Worm (Caenorhabditis elegans): ENCODE results near the gene W09G12.8.

The W09G12.8 gene

DNA sequence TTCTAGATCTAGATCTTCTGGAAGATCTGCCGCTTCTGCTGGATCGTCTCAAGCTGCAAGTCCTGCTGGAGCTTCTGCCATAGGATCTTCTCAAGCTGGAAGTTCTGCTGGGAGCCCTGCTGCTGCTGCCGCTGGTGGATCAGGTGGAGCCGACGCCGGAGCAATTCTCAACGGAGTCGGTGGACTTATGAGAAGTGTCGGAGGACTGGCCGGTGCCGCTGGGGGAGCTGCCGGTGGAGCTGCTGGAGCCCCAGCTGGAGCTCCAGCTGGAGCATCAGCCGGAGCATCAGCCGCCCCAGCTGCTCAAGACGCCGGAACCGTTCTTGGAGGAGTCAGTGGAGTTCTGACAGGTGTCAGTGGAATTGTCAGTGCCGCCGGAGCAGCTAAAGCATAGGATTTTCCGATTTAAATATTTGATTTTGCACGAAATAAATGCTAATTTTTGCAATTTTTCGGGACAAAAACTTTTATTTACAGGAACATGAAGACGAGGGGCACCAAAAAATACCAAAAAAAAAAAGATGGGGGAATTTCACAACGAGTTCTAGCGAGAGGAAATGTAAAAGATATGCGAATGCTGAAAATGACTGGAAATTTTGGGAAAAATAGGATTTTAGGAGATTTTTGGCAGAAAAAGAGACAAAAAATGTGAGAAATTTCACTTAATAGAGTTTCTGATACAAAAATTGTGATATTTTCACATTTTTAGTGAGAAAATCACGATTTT, 6.6 kb downstream of the W09G12.8 start:
- no peak for TF ChIP-seq mdl-1 (tag; optimal IDR thresholded peaks at IDR 0.05)
- no peak for TF ChIP-seq ceh-82 (tag; optimal IDR thresholded peaks at IDR 0.05)
- no peak for TF ChIP-seq nhr-11 (tag; optimal IDR thresholded peaks at IDR 0.05)
- no peak for TF ChIP-seq lin-39 (tag; optimal IDR thresholded peaks at IDR 0.05)
- no peak for TF ChIP-seq sma-9 (GFP tag; optimal IDR thresholded peaks at IDR 0.05)
- no peak for TF ChIP-seq sma-9 (tag; optimal IDR thresholded peaks at IDR 0.05)
- TF ChIP-seq Y55F3AM.14 (GFP tag; optimal IDR thresholded peaks at IDR 0.05) = no peak
- no peak for TF ChIP-seq gmeb-1 (tag; optimal IDR thresholded peaks at IDR 0.05)
- TF ChIP-seq zag-1 (tag; optimal IDR thresholded peaks at IDR 0.05) = no peak
- TF ChIP-seq nhr-12 (tag; optimal IDR thresholded peaks at IDR 0.05) = no peak
- TF ChIP-seq aly-2 (tag; optimal IDR thresholded peaks at IDR 0.05) = no peak
- TF ChIP-seq alr-1 (tag; optimal IDR thresholded peaks at IDR 0.05) = no peak
- no peak for TF ChIP-seq nhr-23 (tag; optimal IDR thresholded peaks at IDR 0.05)
- TF ChIP-seq peb-1 (tag; optimal IDR thresholded peaks at IDR 0.05) = no peak
- no peak for TF ChIP-seq ztf-4 (tag; optimal IDR thresholded peaks at IDR 0.05)
- no peak for TF ChIP-seq ama-1 (optimal IDR thresholded peaks at IDR 0.05)
- no peak for TF ChIP-seq nhr-77 (tag; optimal IDR thresholded peaks at IDR 0.05)
- no peak for TF ChIP-seq elt-3 (tag; optimal IDR thresholded peaks at IDR 0.05)

DNA sequence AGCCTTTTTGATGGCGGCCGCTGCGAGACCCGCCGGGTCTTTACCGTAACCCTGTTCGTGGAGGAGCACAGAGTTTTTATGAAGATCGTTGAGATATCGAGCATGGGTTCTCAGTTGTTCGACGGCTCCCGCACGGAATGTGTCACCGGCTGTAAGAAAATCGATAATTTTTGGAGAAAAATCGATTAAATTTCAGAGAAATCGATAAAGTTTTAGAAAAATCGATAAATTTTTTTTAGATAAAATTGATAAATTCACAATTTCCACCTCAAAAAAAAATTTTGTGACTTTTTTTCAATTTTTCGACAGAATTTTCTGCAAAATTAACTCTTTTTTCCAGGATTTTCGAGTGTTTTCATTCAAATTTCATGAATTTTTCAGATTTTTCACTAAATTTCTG, 8.8 kb downstream of the W09G12.8 start:
- TF ChIP-seq nhr-12 (tag; optimal IDR thresholded peaks at IDR 0.05) = no peak
- TF ChIP-seq R02D3.7 (tag; optimal IDR thresholded peaks at IDR 0.05) = no peak
- no peak for TF ChIP-seq nhr-10 (tag; optimal IDR thresholded peaks at IDR 0.05)
- no peak for TF ChIP-seq blmp-1 (tag; optimal IDR thresholded peaks at IDR 0.05; ENCODE audit: insufficient read depth)
- TF ChIP-seq lin-39 (tag; optimal IDR thresholded peaks at IDR 0.05) = no peak
- no peak for TF ChIP-seq zag-1 (tag; optimal IDR thresholded peaks at IDR 0.05)

DNA sequence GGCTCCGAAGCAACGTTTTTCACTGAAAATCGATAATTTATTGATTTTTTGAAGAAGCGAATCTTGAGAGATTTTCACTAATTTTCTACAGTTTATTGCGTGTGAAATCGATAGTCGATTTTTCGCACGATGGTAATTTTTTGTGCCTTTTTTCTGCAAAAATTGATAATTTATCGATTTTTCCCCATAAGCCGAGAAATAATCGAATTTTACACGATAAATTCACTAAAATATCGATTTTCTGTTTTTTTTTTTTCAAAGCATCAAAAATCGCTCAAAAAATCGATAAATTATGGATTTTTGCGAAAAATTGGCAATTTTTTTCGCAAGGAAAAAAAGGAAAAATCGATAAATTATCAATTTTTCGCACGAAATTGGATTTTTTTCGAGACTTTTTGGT, 9.8 kb downstream of the W09G12.8 start:
- TF ChIP-seq unc-39 (tag; optimal IDR thresholded peaks at IDR 0.05) (no peak), lsy-2 (tag; optimal IDR thresholded peaks at IDR 0.05) (no peak), mab-5 (tag; optimal IDR thresholded peaks at IDR 0.05) (no peak), nhr-11 (tag; optimal IDR thresholded peaks at IDR 0.05) (no peak), ceh-82 (tag; optimal IDR thresholded peaks at IDR 0.05) (no peak), ztf-11 (tag; optimal IDR thresholded peaks at IDR 0.05) (no peak), zag-1 (tag; optimal IDR thresholded peaks at IDR 0.05) (no peak), egl-27 (tag; optimal IDR thresholded peaks at IDR 0.05) (no peak), crh-2 (tag; optimal IDR thresholded peaks at IDR 0.05) (no peak)

DNA sequence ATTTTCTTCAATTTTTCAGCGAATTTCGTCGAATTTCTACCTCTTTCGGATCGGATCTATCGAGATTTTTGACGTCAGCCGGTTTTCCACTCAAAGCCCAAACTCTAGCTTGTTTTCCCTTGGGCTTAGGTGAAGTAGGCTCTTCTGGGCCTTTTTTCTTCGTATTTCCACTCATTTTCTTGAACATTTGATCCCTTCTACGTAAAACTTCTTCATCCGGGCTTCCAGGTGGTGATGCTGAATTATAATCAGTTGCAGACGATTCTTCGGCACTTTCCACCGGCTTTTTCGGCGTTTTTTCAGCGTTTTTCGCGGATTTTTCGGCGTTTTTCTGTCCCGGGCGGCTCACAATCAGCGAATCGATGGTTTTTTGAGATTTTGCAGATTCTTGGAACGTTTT, 12.2 kb downstream of the W09G12.8 start:
- no peak for TF ChIP-seq R02D3.7 (tag; optimal IDR thresholded peaks at IDR 0.05)
- no peak for TF ChIP-seq nhr-237 (tag; optimal IDR thresholded peaks at IDR 0.05)
- TF ChIP-seq sem-4 (tag; optimal IDR thresholded peaks at IDR 0.05) = no peak
- TF ChIP-seq lin-39 (tag; optimal IDR thresholded peaks at IDR 0.05) = no peak
- TF ChIP-seq mdl-1 (tag; optimal IDR thresholded peaks at IDR 0.05) = no peak
- TF ChIP-seq nhr-6 (tag; optimal IDR thresholded peaks at IDR 0.05) = no peak
- no peak for TF ChIP-seq gmeb-1 (tag; optimal IDR thresholded peaks at IDR 0.05)
- TF ChIP-seq F13H6.1 (tag; optimal IDR thresholded peaks at IDR 0.05) = no peak
- no peak for TF ChIP-seq egl-27 (tag; optimal IDR thresholded peaks at IDR 0.05)
- no peak for TF ChIP-seq mbf-1 (tag; optimal IDR thresholded peaks at IDR 0.05)
- TF ChIP-seq peb-1 (tag; optimal IDR thresholded peaks at IDR 0.05) = no peak
- no peak for TF ChIP-seq lsy-2 (tag; optimal IDR thresholded peaks at IDR 0.05)
- no peak for TF ChIP-seq nhr-77 (tag; optimal IDR thresholded peaks at IDR 0.05)
- TF ChIP-seq C34F6.9 (tag; optimal IDR thresholded peaks at IDR 0.05) = no peak
- TF ChIP-seq zag-1 (tag; optimal IDR thresholded peaks at IDR 0.05) = no peak
- TF ChIP-seq nhr-25 (tag; optimal IDR thresholded peaks at IDR 0.05) = no peak
- no peak for TF ChIP-seq dmd-4 (tag; optimal IDR thresholded peaks at IDR 0.05)

DNA sequence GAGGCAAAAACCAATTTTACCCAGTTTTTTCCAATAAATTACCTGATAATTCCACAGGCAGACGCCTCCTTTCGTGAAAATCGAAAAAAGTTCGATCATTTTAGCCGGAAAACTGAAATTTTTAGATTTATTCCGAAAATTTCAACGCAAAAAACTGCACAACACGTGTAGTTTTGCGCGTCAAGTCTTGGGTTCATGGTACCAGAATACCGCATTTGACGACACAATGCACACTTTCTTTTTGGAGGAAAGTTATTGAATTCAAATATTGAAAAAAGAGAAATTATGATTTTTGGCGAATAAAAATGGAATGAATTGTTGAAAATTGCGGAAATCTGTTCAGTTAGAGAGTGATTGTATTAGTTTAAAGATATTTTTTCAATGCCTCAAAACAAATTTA, 13.7 kb downstream of the W09G12.8 start, which contains the start of gene F38A1.8:
Gene F38A1.8 (minus strand): TSS at position 167 of the 400 bp plus-strand sequence.
- TF ChIP-seq mdl-1 (tag; optimal IDR thresholded peaks at IDR 0.05) = peak in 1 of 2 experiments; percentile 27
- no peak for TF ChIP-seq ama-1 (optimal IDR thresholded peaks at IDR 0.05)
- no peak for TF ChIP-seq Y55F3AM.14 (GFP tag; optimal IDR thresholded peaks at IDR 0.05)
- no peak for TF ChIP-seq snpc-4 (tag; optimal IDR thresholded peaks at IDR 0.05)
- TF ChIP-seq elt-1 (tag; optimal IDR thresholded peaks at IDR 0.05) = no peak
- TF ChIP-seq nhr-237 (tag; optimal IDR thresholded peaks at IDR 0.05) = no peak
- TF ChIP-seq ZK546.5 (tag; optimal IDR thresholded peaks at IDR 0.05) = no peak
- peak; percentile 66 to 86 for TF ChIP-seq lsy-2 (tag; optimal IDR thresholded peaks at IDR 0.05)
- no peak for TF ChIP-seq mab-5 (tag; optimal IDR thresholded peaks at IDR 0.05)
- no peak for TF ChIP-seq lin-39 (tag; optimal IDR thresholded peaks at IDR 0.05)
- TF ChIP-seq elt-3 (tag; optimal IDR thresholded peaks at IDR 0.05) = no peak
- TF ChIP-seq unc-55 (GFP tag; optimal IDR thresholded peaks at IDR 0.05) = peak; percentile 78
- TF ChIP-seq sma-9 (GFP tag; optimal IDR thresholded peaks at IDR 0.05) = peak; percentile 37
- no peak for TF ChIP-seq sma-9 (tag; optimal IDR thresholded peaks at IDR 0.05)
- no peak for TF ChIP-seq nhr-77 (tag; optimal IDR thresholded peaks at IDR 0.05)
- no peak for TF ChIP-seq aly-2 (tag; optimal IDR thresholded peaks at IDR 0.05)
- TF ChIP-seq lin-11 (tag; optimal IDR thresholded peaks at IDR 0.05) = no peak
- no peak for TF ChIP-seq nhr-11 (tag; optimal IDR thresholded peaks at IDR 0.05)
- TF ChIP-seq ztf-1 (GFP tag; conservative IDR thresholded peaks at IDR 0.05) = no peak
- no peak for TF ChIP-seq blmp-1 (tag; optimal IDR thresholded peaks at IDR 0.05; ENCODE audit: insufficient read depth)
- no peak for TF ChIP-seq F13H6.1 (tag; optimal IDR thresholded peaks at IDR 0.05)
- no peak for TF ChIP-seq ztf-4 (tag; optimal IDR thresholded peaks at IDR 0.05)
- no peak for TF ChIP-seq nhr-25 (tag; optimal IDR thresholded peaks at IDR 0.05)
- no peak for TF ChIP-seq unc-62 (GFP tag; optimal IDR thresholded peaks at IDR 0.05)
- TF ChIP-seq ztf-11 (tag; optimal IDR thresholded peaks at IDR 0.05) = no peak
- TF ChIP-seq nhr-10 (tag; optimal IDR thresholded peaks at IDR 0.05) = no peak
- TF ChIP-seq nhr-23 (tag; optimal IDR thresholded peaks at IDR 0.05) = no peak
- TF ChIP-seq mbf-1 (tag; optimal IDR thresholded peaks at IDR 0.05) = no peak
